Worm (Caenorhabditis elegans) whole organism, L4 larva: ENCODE results near the gene F46H5.3.

Experiments used
- aly-2 ChIP-seq: sonication (generic microtip); optimal IDR thresholded peaks from 2 replicates; lab custom pipeline; 2018; ENCODE audit warnings: missing biosample characterization, missing genetic modification characterization
- fkh-10 ChIP-seq: fragments of 150-350 bp; optimal IDR thresholded peaks from 2 replicates; lab custom pipeline; 2014; ENCODE audit warnings: missing biosample characterization, missing genetic modification reagents, missing genetic modification characterization
- lin-39 ChIP-seq: fragments of 150-350 bp; optimal IDR thresholded peaks from 2 replicates; lab custom pipeline; 2014; ENCODE audit warnings: missing biosample characterization, missing genetic modification reagents, missing genetic modification characterization
- lir-3 ChIP-seq: sonication (generic microtip); optimal IDR thresholded peaks from 2 replicates; lab custom pipeline; 2016; ENCODE audit warnings: mild to moderate bottlenecking, missing genetic modification characterization, missing compliant biosample characterization
- lsy-2 ChIP-seq, 2 experiments: fragments of 150-350 bp in 1 of 2; sonication (generic microtip) in 1 of 2; optimal IDR thresholded peaks; 2 replicates each; lab custom pipeline; 2014 to 2017; ENCODE audit warnings: missing biosample characterization in 2 of 2, missing genetic modification characterization in 2 of 2
- nhr-6 ChIP-seq: fragments of 150-350 bp; optimal IDR thresholded peaks from 2 replicates; lab custom pipeline; 2014; ENCODE audit warnings: missing biosample characterization, missing genetic modification characterization
- pqm-1 ChIP-seq: sonication (generic microtip); optimal IDR thresholded peaks from 2 replicates; lab custom pipeline; 2017; ENCODE audit warnings: missing biosample characterization, missing genetic modification characterization
- zip-11 ChIP-seq: fragments of 200-800 bp; sonication (Bioruptor generic); IDR thresholded peaks from 2 replicates; pipeline ENCODE4 v1.3.6; 2022; ENCODE audit warnings: missing genetic modification characterization, missing compliant biosample characterization

- TF ChIP-seq lsy-2 (tag; optimal IDR thresholded peaks at IDR 0.05; lab: Kevin White, UChicago) = no peak
- no peak for TF ChIP-seq lir-3
- TF ChIP-seq nhr-6 (tag; lab: Kevin White, UChicago) = no peak
- no peak for TF ChIP-seq lin-39 (tag; lab: Kevin White, UChicago)
- TF ChIP-seq aly-2 (tag; lab: Kevin White, UChicago) = no peak
- TF ChIP-seq fkh-10 (GFP tag; lab: Kevin White, UChicago) = no peak
- TF ChIP-seq pqm-1 (tag; lab: Kevin White, UChicago) = no peak
- no peak for TF ChIP-seq zip-11 (GFP tag; lab: Robert Waterston, UW)
Observed at ce11 chrX:7229357-7229756, 9.1 kb downstream of the F46H5.3 start.
